Fruit fly (Drosophila melanogaster): Measurements from ENCODE around the gene CG10516.
A peak's percentile ranks its signal among the peaks of the same experiment; 100 is the strongest.

Gene CG10516

DNA sequence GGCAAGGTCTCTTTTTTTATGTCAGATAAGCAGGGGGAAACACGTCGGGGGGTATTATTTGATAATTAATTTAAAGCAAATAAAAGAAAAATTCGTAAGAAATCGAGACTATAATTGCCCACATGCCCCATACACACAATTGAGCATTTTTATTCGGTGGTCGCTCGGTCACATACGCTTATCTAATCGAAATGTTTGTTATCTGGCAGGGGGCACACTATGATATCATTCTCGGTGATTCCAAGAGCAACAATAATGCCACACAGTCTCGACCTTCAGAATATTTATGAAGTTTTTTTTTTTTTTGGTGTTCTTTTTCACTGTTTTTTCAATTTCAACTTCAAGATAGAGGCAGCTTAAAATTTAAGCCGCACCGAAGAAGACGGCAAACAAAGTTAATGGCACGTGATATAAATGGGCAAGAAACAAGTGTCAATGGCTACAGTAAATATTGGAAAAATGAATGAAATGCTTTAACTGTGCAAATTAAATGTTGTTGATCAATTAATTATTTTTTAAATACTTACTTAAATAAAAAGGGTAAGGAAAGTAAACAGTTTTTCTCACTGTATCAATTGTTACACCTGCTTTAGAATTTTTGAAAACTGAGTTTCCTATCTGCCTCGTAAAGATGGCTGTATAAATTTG, 31.5 kb downstream of the CG10516 start (continued):
- TF ChIP-seq B-H1 (GFP tag; IDR thresholded peaks at IDR 0.05) = peak; percentile 23; the same call in 1 of the 3 replicates
- TF ChIP-seq maf-S (GFP tag; optimal IDR thresholded peaks at IDR 0.05) = no peak
- TF ChIP-seq her (GFP tag; optimal IDR thresholded peaks at IDR 0.05) = no peak
- TF ChIP-seq CG13296 (GFP tag; optimal IDR thresholded peaks at IDR 0.05) = peak; percentile 68
- peak; percentile 41 for TF ChIP-seq CG18476 (GFP tag; optimal IDR thresholded peaks at IDR 0.05)
- TF ChIP-seq CG32532 (GFP tag; IDR thresholded peaks at IDR 0.05) = peak; percentile 64; the same call in 1 of the 2 replicates
- TF ChIP-seq nau (GFP tag; optimal IDR thresholded peaks at IDR 0.05) = peak; percentile 22
- TF ChIP-seq CG18764 (GFP tag; optimal IDR thresholded peaks at IDR 0.05) = peak; percentile 17
- TF ChIP-seq Med (GFP tag) = peak; percentile 73
- no peak for TF ChIP-seq Opbp (GFP tag; IDR thresholded peaks at IDR 0.05; ENCODE audit: partially characterized antibody)
- TF ChIP-seq Dip3 (GFP tag; optimal IDR thresholded peaks at IDR 0.05) = no peak
- peak; percentile 36; the same call in 1 of the 2 replicates for TF ChIP-seq Adf1 (GFP tag; IDR thresholded peaks at IDR 0.05)
- TF ChIP-seq CG12769 (tag; optimal IDR thresholded peaks at IDR 0.05) = peak; percentile 41
- TF ChIP-seq Atf-2 (GFP tag; optimal IDR thresholded peaks at IDR 0.05) = no peak
- TF ChIP-seq dpn (GFP tag; optimal IDR thresholded peaks at IDR 0.05) = peak in 1 of 2 experiments; percentile 52
- TF ChIP-seq CG10366 (GFP tag; IDR thresholded peaks at IDR 0.05) = peak; percentile 24; the same call in 1 of the 2 replicates
- TF ChIP-seq Camta (GFP tag; optimal IDR thresholded peaks at IDR 0.05) = no peak
- TF ChIP-seq Lpt (GFP tag; optimal IDR thresholded peaks at IDR 0.05) = no peak
- no peak for TF ChIP-seq CkIIα-i1 (GFP tag; IDR thresholded peaks at IDR 0.05)
- no peak for TF ChIP-seq shn (GFP tag; optimal IDR thresholded peaks at IDR 0.05)
- no peak for TF ChIP-seq CG6654 (GFP tag; optimal IDR thresholded peaks at IDR 0.05)
- peak; percentile 54; the same call in 1 of the 2 replicates for TF ChIP-seq CG11247 (GFP tag; IDR thresholded peaks at IDR 0.05)
- peak; percentile 82 for TF ChIP-seq sens (GFP tag)
- no peak for TF ChIP-seq Elba2 (GFP tag; optimal IDR thresholded peaks at IDR 0.05)
- peak; percentile 16 for TF ChIP-seq CG6683 (GFP tag; optimal IDR thresholded peaks at IDR 0.05)
- no peak for TF ChIP-seq CG4707 (GFP tag; optimal IDR thresholded peaks at IDR 0.05)
- 0 out of 3 replicates have a peak, but pooled peaks have one; percentile 26 for TF ChIP-seq Aef1 (GFP tag; IDR thresholded peaks at IDR 0.05)
- TF ChIP-seq CG15073 (GFP tag; optimal IDR thresholded peaks at IDR 0.05) = no peak
- no peak for TF ChIP-seq vnd (GFP tag; IDR thresholded peaks at IDR 0.05; ENCODE audit: partially characterized antibody)
- TF ChIP-seq CG18619 (GFP tag; optimal IDR thresholded peaks at IDR 0.05) = peak; percentile 48
- no peak for TF ChIP-seq odd (GFP tag; optimal IDR thresholded peaks at IDR 0.05)
- no peak for TF ChIP-seq CG43689 (GFP tag; IDR thresholded peaks at IDR 0.05)
- peak; percentile 43 for TF ChIP-seq E2f2 (GFP tag; IDR thresholded peaks at IDR 0.05)
- TF ChIP-seq schlank (tag; optimal IDR thresholded peaks at IDR 0.05) = no peak
- TF ChIP-seq pho (GFP tag; optimal IDR thresholded peaks at IDR 0.05) = peak; percentile 13
- TF ChIP-seq Asciz (GFP tag; optimal IDR thresholded peaks at IDR 0.05) = peak; percentile 38
- TF ChIP-seq CG11560 (tag; IDR thresholded peaks at IDR 0.05) = no peak
- TF ChIP-seq kay (GFP tag; optimal IDR thresholded peaks at IDR 0.05) = no peak
- TF ChIP-seq CG7928 (GFP tag; optimal IDR thresholded peaks at IDR 0.05) = peak; percentile 3
- TF ChIP-seq ssp (GFP tag; IDR thresholded peaks at IDR 0.05) = no peak
- TF ChIP-seq YL-1 (GFP tag; optimal IDR thresholded peaks at IDR 0.05) = no peak
- no peak for TF ChIP-seq org-1 (GFP tag; optimal IDR thresholded peaks at IDR 0.05)
- TF ChIP-seq CG30403 (GFP tag; optimal IDR thresholded peaks at IDR 0.05) = no peak
- peak; percentile 85 for TF ChIP-seq sqz (GFP tag; optimal IDR thresholded peaks at IDR 0.05)
- no peak for TF ChIP-seq CG1529 (GFP tag; optimal IDR thresholded peaks at IDR 0.05)
- no peak for TF ChIP-seq Hand (GFP tag; optimal IDR thresholded peaks at IDR 0.05)
- no peak for TF ChIP-seq gce (GFP tag; IDR thresholded peaks at IDR 0.05)
- no peak for TF ChIP-seq CG4617 (GFP tag; optimal IDR thresholded peaks at IDR 0.05; ENCODE audit: borderline replicate concordance)
- TF ChIP-seq hbn (GFP tag; IDR thresholded peaks at IDR 0.05; ENCODE audit: partially characterized antibody) = no peak
- 0 out of 3 replicates have a peak, but pooled peaks have one; percentile 24 for TF ChIP-seq CG2199 (GFP tag; IDR thresholded peaks at IDR 0.05)

Measured in whole organism, embryonic.